Worm (Caenorhabditis elegans) whole organism, young adult: ENCODE results near the gene grd-13.

ENCODE experiments used
- B0019.2 ChIP-seq: fragments of 200-800 bp; sonication (Bioruptor generic); conservative IDR thresholded peaks from 2 replicates; pipeline ENCODE4 v1.3.6; 2022; ENCODE audit warnings: missing genetic modification reagents, missing genetic modification characterization, missing compliant biosample characterization
- B0261.1 ChIP-seq: sonication (generic microtip); optimal IDR thresholded peaks from 2 replicates; lab custom pipeline; 2016; ENCODE audit warnings: mild to moderate bottlenecking, missing genetic modification characterization, moderate library complexity, missing compliant biosample characterization
- B0336.3 ChIP-seq: fragments of 200-800 bp; sonication (Bioruptor generic); IDR thresholded peaks from 2 replicates; pipeline ENCODE4 v1.3.6; 2022; ENCODE audit warnings: missing genetic modification characterization, missing compliant biosample characterization
- C17E4.6 ChIP-seq: fragments of 200-800 bp; sonication (Bioruptor generic); IDR thresholded peaks from 2 replicates; pipeline ENCODE4 v1.3.6; 2022; ENCODE audit warnings: missing genetic modification reagents, missing genetic modification characterization, missing compliant biosample characterization
- F10E7.11 ChIP-seq: sonication (generic microtip); optimal IDR thresholded peaks from 2 replicates; lab custom pipeline; 2017; ENCODE audit warnings: mild to moderate bottlenecking, missing genetic modification characterization, moderate library complexity, missing compliant biosample characterization
- F33H1.4 ChIP-seq: fragments of 200-800 bp; sonication (Bioruptor generic); IDR thresholded peaks from 2 replicates; pipeline ENCODE4 v1.3.6; 2022; ENCODE audit warnings: missing genetic modification reagents, missing genetic modification characterization, missing compliant biosample characterization
- F39B2.1 ChIP-seq: fragments of 200-800 bp; sonication (Bioruptor generic); IDR thresholded peaks from 2 replicates; pipeline ENCODE4 v1.3.6; 2022; ENCODE audit warnings: missing genetic modification reagents, missing genetic modification characterization, missing compliant biosample characterization
- F57C9.4 ChIP-seq: sonication (generic microtip); optimal IDR thresholded peaks from 2 replicates; lab custom pipeline; 2017; ENCODE audit warnings: mild to moderate bottlenecking, missing genetic modification characterization, missing compliant biosample characterization
- K12H6.12 ChIP-seq: fragments of 200-800 bp; sonication (Bioruptor generic); optimal IDR thresholded peaks from 2 replicates; lab custom pipeline; 2018; ENCODE audit warnings: mild to moderate bottlenecking, missing genetic modification characterization, missing compliant biosample characterization
- T07F8.4 ChIP-seq: sonication (generic microtip); optimal IDR thresholded peaks from 2 replicates; lab custom pipeline; 2016; ENCODE audit warnings: mild to moderate bottlenecking, missing genetic modification characterization, moderate library complexity, missing compliant biosample characterization
- Y53F4B.3 ChIP-seq: fragments of 200-800 bp; sonication (Bioruptor generic); IDR thresholded peaks from 2 replicates; pipeline ENCODE4 v1.3.6; 2022; ENCODE audit warnings: missing genetic modification reagents, missing genetic modification characterization, missing compliant biosample characterization
- Y53G8AR.9 ChIP-seq: fragments of 200-800 bp; sonication (Bioruptor generic); conservative IDR thresholded peaks from 2 replicates; pipeline ENCODE4 v1.3.6; 2022; ENCODE audit warnings: missing genetic modification reagents, missing genetic modification characterization, missing compliant biosample characterization
- Y56A3A.18 ChIP-seq: fragments of 200-800 bp; sonication (Bioruptor generic); IDR thresholded peaks from 2 replicates; pipeline ENCODE4 v1.3.6; 2022; ENCODE audit warnings: missing genetic modification reagents, missing genetic modification characterization, missing compliant biosample characterization
- Y67H2A.10 ChIP-seq: fragments of 200-800 bp; sonication (Bioruptor generic); conservative IDR thresholded peaks from 2 replicates; pipeline ENCODE4 v1.3.6; 2022; ENCODE audit warnings: missing genetic modification reagents, missing genetic modification characterization, missing compliant biosample characterization
- Y95B8A.8 ChIP-seq: fragments of 200-800 bp; sonication (Bioruptor generic); IDR thresholded peaks from 2 replicates; pipeline ENCODE4 v1.3.6; 2022; ENCODE audit warnings: missing genetic modification reagents, missing genetic modification characterization, missing compliant biosample characterization
- ama-1 ChIP-seq, 3 experiments: fragments of 150-350 bp in 1 of 3; sonication (generic microtip) in 2 of 3; optimal IDR thresholded peaks; 2 replicates each; lab custom pipeline; 2014 to 2018; ENCODE audit warnings: missing biosample characterization in 2 of 3, missing genetic modification characterization in 2 of 3, missing genetic modification reagents in 2 of 3
- aptf-3 ChIP-seq: fragments of 200-800 bp; sonication (Bioruptor generic); IDR thresholded peaks from 2 replicates; pipeline ENCODE4 v1.3.6; 2022; ENCODE audit warnings: missing genetic modification characterization, missing compliant biosample characterization
- attf-5 ChIP-seq: fragments of 200-800 bp; sonication (Bioruptor generic); optimal IDR thresholded peaks from 2 replicates; lab custom pipeline; 2018; ENCODE audit warnings: mild to moderate bottlenecking, missing genetic modification characterization, missing compliant biosample characterization
- ccch-3 ChIP-seq: fragments of 200-800 bp; sonication (Bioruptor generic); optimal IDR thresholded peaks from 2 replicates; lab custom pipeline; 2018; ENCODE audit warnings: mild to moderate bottlenecking, missing genetic modification characterization, missing compliant biosample characterization
- ceh-91 ChIP-seq: fragments of 200-800 bp; sonication (Bioruptor generic); IDR thresholded peaks from 2 replicates; pipeline ENCODE4 v1.3.6; 2022; ENCODE audit warnings: missing genetic modification reagents, missing genetic modification characterization, missing compliant biosample characterization
- dpff-1 ChIP-seq: sonication (generic microtip); optimal IDR thresholded peaks from 2 replicates; lab custom pipeline; 2017; ENCODE audit warnings: mild to moderate bottlenecking, missing genetic modification characterization, missing compliant biosample characterization
- egl-18 ChIP-seq: fragments of 200-800 bp; sonication (Bioruptor generic); IDR thresholded peaks from 2 replicates; pipeline ENCODE4 v1.3.6; 2022; ENCODE audit warnings: missing genetic modification reagents, missing genetic modification characterization, missing compliant biosample characterization
- ekl-4 ChIP-seq: fragments of 200-800 bp; sonication (Bioruptor generic); IDR thresholded peaks from 2 replicates; pipeline ENCODE4 v1.3.6; 2022; ENCODE audit warnings: missing genetic modification reagents, missing genetic modification characterization, missing compliant biosample characterization
- hlh-26 ChIP-seq: fragments of 200-800 bp; sonication (Bioruptor generic); conservative IDR thresholded peaks from 2 replicates; pipeline ENCODE4 v1.3.6; 2022; ENCODE audit warnings: missing genetic modification reagents, missing genetic modification characterization, missing compliant biosample characterization
- hmg-1.2 ChIP-seq: fragments of 200-800 bp; sonication (Bioruptor generic); IDR thresholded peaks from 2 replicates; pipeline ENCODE4 v1.3.6; 2022; ENCODE audit warnings: missing genetic modification reagents, missing genetic modification characterization, missing compliant biosample characterization
- hsf-1 ChIP-seq: fragments of 200-800 bp; sonication (Bioruptor generic); IDR thresholded peaks from 2 replicates; pipeline ENCODE4 v1.3.6; 2022; ENCODE audit warnings: missing genetic modification reagents, missing genetic modification characterization, missing compliant biosample characterization
- let-526 ChIP-seq: fragments of 200-800 bp; sonication (Bioruptor generic); IDR thresholded peaks from 2 replicates; pipeline ENCODE4 v1.3.6; 2022; ENCODE audit warnings: missing genetic modification reagents, missing genetic modification characterization, missing compliant biosample characterization
- let-607 ChIP-seq, 2 experiments: fragments of 200-800 bp in 1 of 2; sonication (Bioruptor generic) in 1 of 2; sonication (generic microtip) in 1 of 2; optimal IDR thresholded peaks; 2 replicates each; lab custom pipeline; 2016 to 2018; ENCODE audit warnings: mild to moderate bottlenecking in 2 of 2, missing compliant biosample characterization in 2 of 2, missing genetic modification characterization in 2 of 2, moderate library complexity in 2 of 2, missing genotype in 1 of 2
- lin-26 ChIP-seq: fragments of 200-800 bp; sonication (Bioruptor generic); IDR thresholded peaks from 2 replicates; pipeline ENCODE4 v1.3.6; 2022; ENCODE audit warnings: missing genetic modification reagents, missing genetic modification characterization, missing compliant biosample characterization
- madf-3 ChIP-seq: fragments of 200-800 bp; sonication (Bioruptor generic); IDR thresholded peaks from 2 replicates; pipeline ENCODE4 v1.3.6; 2022; ENCODE audit warnings: missing genetic modification reagents, missing genetic modification characterization, missing compliant biosample characterization
- nfya-2 ChIP-seq: fragments of 200-800 bp; sonication (Bioruptor generic); IDR thresholded peaks from 2 replicates; pipeline ENCODE4 v1.3.6; 2022; ENCODE audit warnings: missing genetic modification reagents, missing genetic modification characterization, missing compliant biosample characterization
- pbrm-1 ChIP-seq: fragments of 200-800 bp; sonication (Bioruptor generic); IDR thresholded peaks from 2 replicates; pipeline ENCODE4 v1.3.6; 2022; ENCODE audit warnings: missing genetic modification reagents, missing genetic modification characterization, missing compliant biosample characterization
- snpc-4 ChIP-seq, 5 experiments: fragments of 150-350 bp in 1 of 5; sonication (generic microtip) in 4 of 5; optimal IDR thresholded peaks; 2 replicates each; lab custom pipeline; 2014 to 2018; ENCODE audit warnings: missing genetic modification characterization in 5 of 5, missing biosample characterization in 3 of 5, antibody characterized with exemption in 2 of 5, mild to moderate bottlenecking in 2 of 5, missing compliant biosample characterization in 2 of 5, missing genotype in 2 of 5, moderate library complexity in 2 of 5, missing genetic modification reagents in 1 of 5
- somi-1 ChIP-seq: fragments of 200-800 bp; sonication (Bioruptor generic); optimal IDR thresholded peaks from 2 replicates; lab custom pipeline; 2018; ENCODE audit warnings: mild to moderate bottlenecking, missing genetic modification characterization, missing compliant biosample characterization
- sptf-2 ChIP-seq: fragments of 200-800 bp; sonication (Bioruptor generic); optimal IDR thresholded peaks from 2 replicates; lab custom pipeline; 2018; ENCODE audit warnings: mild to moderate bottlenecking, missing genetic modification characterization, missing compliant biosample characterization
- unc-62 ChIP-seq: fragments of 150-350 bp; optimal IDR thresholded peaks from 2 replicates; lab custom pipeline; 2014; ENCODE audit warnings: missing biosample characterization, missing genetic modification reagents, missing genetic modification characterization
- xnd-1 ChIP-seq: sonication (generic microtip); optimal IDR thresholded peaks from 2 replicates; lab custom pipeline; 2016; ENCODE audit warnings: missing genotype, missing genetic modification reagents, missing genetic modification characterization, missing compliant biosample characterization
- zim-3 ChIP-seq: sonication (generic microtip); optimal IDR thresholded peaks from 2 replicates; lab custom pipeline; 2017; ENCODE audit warnings: mild to moderate bottlenecking, missing genetic modification characterization, moderate library complexity, missing compliant biosample characterization
- ztf-26 ChIP-seq: sonication (generic microtip); optimal IDR thresholded peaks from 2 replicates; lab custom pipeline; 2017; ENCODE audit warnings: missing genetic modification characterization, missing compliant biosample characterization
- ztf-28 ChIP-seq: fragments of 200-800 bp; sonication (Bioruptor generic); IDR thresholded peaks from 2 replicates; pipeline ENCODE4 v1.3.6; 2022; ENCODE audit warnings: missing genetic modification reagents, missing genetic modification characterization, missing compliant biosample characterization

grd-13 gene

DNA sequence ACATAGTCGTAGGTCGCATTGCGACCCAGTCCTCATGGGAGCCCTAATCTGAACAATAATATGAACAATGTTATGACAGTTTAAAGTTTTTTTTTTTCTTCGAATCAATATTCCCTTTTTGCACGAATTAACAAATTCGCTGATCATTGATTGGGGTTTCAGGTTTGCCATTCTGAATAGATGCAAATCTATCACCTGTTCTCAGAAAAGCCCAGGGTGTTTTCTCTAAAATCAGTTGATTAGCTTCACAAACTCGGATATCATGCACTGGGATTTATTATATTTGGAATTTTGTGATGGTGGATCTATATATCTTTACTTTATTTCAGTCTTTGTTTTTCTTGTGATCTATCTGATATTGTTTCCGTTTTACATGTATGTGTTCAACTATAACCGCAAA, 15.2 kb downstream of the grd-13 start, which contains the start of gene srz-23:
Gene srz-23, plus strand, starts transcription at position 263 of the 400 bp plus-strand sequence.
- no peak for TF ChIP-seq xnd-1
- TF ChIP-seq F39B2.1 (GFP tag; lab: Robert Waterston, UW) = no peak
- no peak for TF ChIP-seq aptf-3
- TF ChIP-seq nfya-2 (GFP tag; lab: Robert Waterston, UW) = no peak
- no peak for TF ChIP-seq F10E7.11 (tag; lab: Kevin White, UChicago)
- no peak for TF ChIP-seq dpff-1 (tag; lab: Kevin White, UChicago)
- no peak for TF ChIP-seq let-607 (tag; optimal IDR thresholded peaks at IDR 0.05; lab: Kevin White, UChicago)
- no peak for TF ChIP-seq Y67H2A.10
- no peak for TF ChIP-seq F57C9.4 (tag; lab: Kevin White, UChicago)
- no peak for TF ChIP-seq Y56A3A.18 (GFP tag; lab: Robert Waterston, UW)
- no peak for TF ChIP-seq B0019.2 (GFP tag; lab: Robert Waterston, UW)

DNA sequence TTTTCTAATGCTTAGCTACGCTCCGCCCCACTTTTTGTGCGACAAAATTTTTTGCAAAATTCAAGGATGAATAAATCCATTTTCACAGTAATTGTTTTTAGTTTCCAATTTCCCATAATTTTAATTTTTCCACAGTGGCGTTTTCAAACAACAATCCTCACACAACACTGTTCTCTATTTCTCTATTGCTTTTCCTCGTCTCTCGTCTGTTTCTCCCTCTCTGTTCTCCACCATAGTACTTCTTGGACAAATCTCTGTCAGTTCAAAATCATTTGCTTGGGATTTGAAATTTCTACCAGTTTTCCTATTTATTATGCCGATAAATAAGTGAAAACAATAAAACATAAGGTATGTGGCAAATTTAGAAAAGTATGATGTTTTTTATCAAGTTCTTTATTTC, 25.1 kb downstream of the grd-13 start, which contains the start of gene F58E2.4:
Gene F58E2.4, plus strand, starts transcription at position 134 of the 400 bp plus-strand sequence.
- TF ChIP-seq hmg-1.2 (peak; percentile 67; the same call in 1 of the 2 replicates), Y53G8AR.9 (GFP tag; lab: Robert Waterston, UW) (no peak)

DNA sequence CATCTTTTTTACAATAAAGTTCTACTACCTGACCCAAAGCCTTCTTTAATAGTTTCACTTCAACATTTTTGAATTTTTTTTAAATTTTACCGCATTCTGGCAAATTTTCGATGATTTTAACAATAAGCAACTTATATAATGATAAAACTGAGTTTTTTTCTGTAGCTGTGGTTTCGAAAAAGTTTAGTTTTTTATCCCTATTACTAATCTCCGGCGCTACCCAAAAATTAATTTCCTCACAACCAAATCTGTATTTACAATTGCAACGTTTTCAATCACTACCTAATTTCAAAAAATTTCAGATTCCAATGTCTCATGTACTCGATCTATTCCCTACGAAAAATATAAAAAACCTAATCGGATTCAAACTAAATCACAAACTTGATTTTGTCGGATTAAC, 29.0 kb downstream of the grd-13 start, which contains the start of gene F58E2.3:
Gene F58E2.3, plus strand, starts transcription at position 301 of the 400 bp plus-strand sequence.
- TF ChIP-seq attf-5 (GFP tag; lab: Kevin White, UChicago) (no peak), ztf-28 (no peak), let-526 (no peak), K12H6.12 (no peak), B0336.3 (no peak), snpc-4 (GFP tag; optimal IDR thresholded peaks at IDR 0.05; lab: Kevin White, UChicago) (no peak), snpc-4 (tag; optimal IDR thresholded peaks at IDR 0.05; lab: Kevin White, UChicago) (no peak), unc-62 (GFP tag; lab: Kevin White, UChicago) (no peak), F10E7.11 (tag; lab: Kevin White, UChicago) (no peak), hlh-26 (GFP tag; lab: Robert Waterston, UW) (no peak), Y95B8A.8 (GFP tag; lab: Robert Waterston, UW) (no peak), pbrm-1 (no peak), ccch-3 (no peak)
- TF ChIP-seq, all 124 proteins: peak for 0

- TF ChIP-seq F33H1.4 (GFP tag; lab: Robert Waterston, UW) (no peak), ama-1 (optimal IDR thresholded peaks at IDR 0.05; lab: Kevin White, UChicago) (no peak), ama-1 (GFP tag; optimal IDR thresholded peaks at IDR 0.05; lab: Kevin White, UChicago) (no peak), ztf-28 (no peak), T07F8.4 (tag; lab: Kevin White, UChicago) (no peak), zim-3 (tag; lab: Kevin White, UChicago) (no peak), B0261.1 (tag; lab: Kevin White, UChicago) (no peak), C17E4.6 (GFP tag; lab: Robert Waterston, UW) (no peak), somi-1 (GFP tag; lab: Kevin White, UChicago) (no peak), nfya-2 (GFP tag; lab: Robert Waterston, UW) (no peak), hsf-1 (no peak), ceh-91 (no peak), ztf-26 (tag; lab: Kevin White, UChicago) (no peak), sptf-2 (no peak), ekl-4 (GFP tag; lab: Robert Waterston, UW) (no peak), madf-3 (GFP tag; lab: Robert Waterston, UW) (no peak), B0336.3 (no peak), Y53F4B.3 (GFP tag; lab: Robert Waterston, UW) (no peak), lin-26 (GFP tag; lab: Robert Waterston, UW) (no peak), egl-18 (GFP tag; lab: Robert Waterston, UW) (no peak)
- TF ChIP-seq, all 124 proteins: peak for 0
Measured at ce11 chrIV:3467751-3468150, 29.6 kb downstream of the grd-13 start.
